Worm (Caenorhabditis elegans) whole organism, L4 larva: ENCODE results near the gene C34C6.10.

Experiments
- T26A8.4 ChIP-seq: fragments of 200-800 bp; sonication (Bioruptor generic); IDR thresholded peaks from 2 replicates; pipeline ENCODE4 v1.3.6; 2022; ENCODE audit warnings: missing genetic modification characterization, missing compliant biosample characterization
- ZK546.5 ChIP-seq, 2 experiments: sonication (generic microtip); optimal IDR thresholded peaks; 2 replicates each; lab custom pipeline; 2017; ENCODE audit warnings: missing biosample characterization in 2 of 2, missing genetic modification characterization in 2 of 2
- aly-2 ChIP-seq: sonication (generic microtip); optimal IDR thresholded peaks from 2 replicates; lab custom pipeline; 2018; ENCODE audit warnings: missing biosample characterization, missing genetic modification characterization
- ama-1 ChIP-seq: fragments of 150-350 bp; optimal IDR thresholded peaks from 2 replicates; lab custom pipeline; 2014; ENCODE audit warnings: inconsistent platforms, mixed read lengths
- ces-1 ChIP-seq: fragments of 150-350 bp; sonication (generic microtip); optimal IDR thresholded peaks from 4 replicates; lab custom pipeline; 2014; ENCODE audit warnings: missing biosample characterization, missing genetic modification reagents, missing genetic modification characterization
- nhr-11 ChIP-seq: fragments of 150-350 bp; optimal IDR thresholded peaks from 2 replicates; lab custom pipeline; 2014; ENCODE audit warnings: missing biosample characterization, missing genetic modification characterization
- nhr-237 ChIP-seq: sonication (generic microtip); optimal IDR thresholded peaks from 2 replicates; lab custom pipeline; 2017; ENCODE audit warnings: missing biosample characterization, missing genetic modification characterization
- nhr-28 ChIP-seq: fragments of 150-350 bp; optimal IDR thresholded peaks from 2 replicates; lab custom pipeline; 2014; ENCODE audit warnings: missing biosample characterization, missing genetic modification characterization
- spr-1 ChIP-seq: sonication (generic microtip); optimal IDR thresholded peaks from 2 replicates; lab custom pipeline; 2016; ENCODE audit warnings: mild to moderate bottlenecking, missing genetic modification characterization, missing compliant biosample characterization

ce11 chrII:8646437-8646836, 49.2 kb downstream of the C34C6.10 start:
- TF ChIP-seq nhr-11 (tag; lab: Kevin White, UChicago) (no peak), ama-1 (lab: Kevin White, UChicago) (no peak), spr-1 (tag; lab: Kevin White, UChicago) (no peak), ces-1 (GFP tag; lab: Kevin White, UChicago) (no peak), aly-2 (no peak), ZK546.5 (tag; optimal IDR thresholded peaks at IDR 0.05; lab: Kevin White, UChicago) (no peak), T26A8.4 (GFP tag; lab: Robert Waterston, UW) (no peak), nhr-28 (tag; lab: Kevin White, UChicago) (no peak), nhr-237 (tag; lab: Kevin White, UChicago) (no peak)
